Fruit fly (Drosophila melanogaster) whole organism, embryonic: ENCODE results near the gene Tet.

ENCODE experiments used
- Adf1 ChIP-seq: fragments of 200-800 bp; sonication (Bioruptor generic); IDR thresholded peaks from 2 replicates; pipeline ENCODE4 v1.3.6; 2022; ENCODE audit warnings: missing biosample characterization, missing genetic modification characterization
- B-H2 ChIP-seq: fragments of 200-800 bp; sonication (Bioruptor generic); optimal IDR thresholded peaks from 2 replicates; lab custom pipeline; 2018; ENCODE audit warnings: missing biosample characterization, mild to moderate bottlenecking, missing genetic modification characterization
- CG10209 ChIP-seq: fragments of 200-800 bp; sonication (Bioruptor generic); optimal IDR thresholded peaks from 3 replicates; lab custom pipeline; 2017; ENCODE audit warnings: missing biosample characterization, mild to moderate bottlenecking, missing genetic modification characterization, missing genetic modification reagents
- CG10321 ChIP-seq: fragments of 200-800 bp; sonication (Bioruptor generic); IDR thresholded peaks from 2 replicates; pipeline ENCODE4 v1.3.6; 2022; ENCODE audit warnings: missing biosample characterization, missing genetic modification characterization
- CG1233 ChIP-seq: fragments of 200-800 bp; sonication (Bioruptor generic); optimal IDR thresholded peaks from 4 replicates; lab custom pipeline; 2018; ENCODE audit warnings: missing biosample characterization, mild to moderate bottlenecking, missing genetic modification characterization
- CG15073 ChIP-seq: fragments of 200-800 bp; sonication (Bioruptor generic); optimal IDR thresholded peaks from 2 replicates; lab custom pipeline; 2016; ENCODE audit warnings: missing biosample characterization, missing genetic modification characterization
- CG15696 ChIP-seq: fragments of 200-800 bp; sonication (Bioruptor generic); optimal IDR thresholded peaks from 2 replicates; lab custom pipeline; 2019; ENCODE audit warnings: missing biosample characterization, mild to moderate bottlenecking, missing genetic modification characterization, moderate library complexity
- CG17829 ChIP-seq: fragments of 200-800 bp; optimal IDR thresholded peaks from 2 replicates; lab custom pipeline; 2019; ENCODE audit warnings: missing biosample characterization, mild to moderate bottlenecking, missing genetic modification characterization, moderate library complexity
- CG18011 ChIP-seq: fragments of 200-800 bp; sonication (Bioruptor generic); optimal IDR thresholded peaks from 2 replicates; lab custom pipeline; 2017; ENCODE audit warnings: missing biosample characterization, missing genetic modification characterization, mild to moderate bottlenecking, moderate library complexity, missing genotype
- CG18262 ChIP-seq: fragments of 200-800 bp; optimal IDR thresholded peaks from 3 replicates; lab custom pipeline; 2019; ENCODE audit warnings: missing biosample characterization, mild to moderate bottlenecking, missing genetic modification characterization, moderate library complexity
- CG18599 ChIP-seq: fragments of 200-800 bp; sonication (Bioruptor generic); optimal IDR thresholded peaks from 3 replicates; lab custom pipeline; 2017; ENCODE audit warnings: missing biosample characterization, missing genetic modification characterization, mild to moderate bottlenecking, moderate library complexity, missing genetic modification reagents
- CG2120 ChIP-seq: fragments of 200-800 bp; sonication (Bioruptor generic); optimal IDR thresholded peaks from 3 replicates; lab custom pipeline; 2016; ENCODE audit warnings: missing biosample characterization, missing genetic modification characterization
- CG2678 ChIP-seq: fragments of 200-800 bp; sonication (Bioruptor generic); optimal IDR thresholded peaks from 3 replicates; lab custom pipeline; 2019; ENCODE audit warnings: missing biosample characterization, mild to moderate bottlenecking, missing genetic modification characterization, moderate library complexity
- CG2712 ChIP-seq: fragments of 200-800 bp; optimal IDR thresholded peaks from 3 replicates; lab custom pipeline; 2019; ENCODE audit warnings: missing biosample characterization, mild to moderate bottlenecking, missing genetic modification characterization, moderate library complexity
- CG33557 ChIP-seq: fragments of 200-800 bp; sonication (Bioruptor generic); optimal IDR thresholded peaks from 2 replicates; lab custom pipeline; 2019; ENCODE audit warnings: missing biosample characterization, mild to moderate bottlenecking, missing genetic modification characterization, moderate library complexity
- CG3407 ChIP-seq: fragments of 200-800 bp; sonication (Bioruptor generic); optimal IDR thresholded peaks from 2 replicates; lab custom pipeline; 2018; ENCODE audit warnings: missing biosample characterization, mild to moderate bottlenecking, missing genetic modification characterization
- CG4282 ChIP-seq: fragments of 200-800 bp; sonication (Bioruptor generic); optimal IDR thresholded peaks from 2 replicates; lab custom pipeline; 2016; ENCODE audit warnings: missing biosample characterization, missing genetic modification characterization
- CG4404 ChIP-seq: fragments of 200-800 bp; sonication (Bioruptor generic); IDR thresholded peaks from 2 replicates; pipeline ENCODE4 v1.3.6; 2022; ENCODE audit warnings: missing biosample characterization, missing genetic modification characterization
- CG6254 ChIP-seq: fragments of 200-800 bp; sonication (Bioruptor generic); optimal IDR thresholded peaks from 3 replicates; lab custom pipeline; 2017; ENCODE audit warnings: mild to moderate bottlenecking, missing biosample characterization, missing genetic modification reagents, missing genetic modification characterization
- CG6272 ChIP-seq: fragments of 200-800 bp; sonication (Bioruptor generic); IDR thresholded peaks from 2 replicates; pipeline ENCODE4 v1.3.6; 2022; ENCODE audit warnings: missing biosample characterization, missing genetic modification characterization
- CG8765 ChIP-seq: fragments of 200-800 bp; sonication (Bioruptor generic); IDR thresholded peaks from 2 replicates; pipeline ENCODE4 v1.3.6; 2022; ENCODE audit warnings: missing biosample characterization, missing genetic modification characterization
- CG9727 ChIP-seq: fragments of 200-800 bp; sonication (Bioruptor generic); optimal IDR thresholded peaks from 3 replicates; lab custom pipeline; 2017; ENCODE audit warnings: missing biosample characterization, mild to moderate bottlenecking, missing genetic modification characterization
- CG9817 ChIP-seq: fragments of 200-800 bp; sonication (Bioruptor generic); optimal IDR thresholded peaks from 2 replicates; lab custom pipeline; 2018; ENCODE audit warnings: missing biosample characterization, mild to moderate bottlenecking, missing genetic modification characterization, moderate library complexity
- Chrac-16 ChIP-seq: fragments of 200-800 bp; sonication (Bioruptor generic); optimal IDR thresholded peaks from 3 replicates; lab custom pipeline; 2016; ENCODE audit warnings: missing biosample characterization, missing genetic modification characterization
- Doc3 ChIP-seq: fragments of 200-800 bp; sonication (Bioruptor generic); IDR thresholded peaks from 3 replicates; pipeline ENCODE4 v1.3.6; 2022; ENCODE audit warnings: missing biosample characterization, missing genetic modification characterization; ENCODE audit not compliant: partially characterized antibody
- ERR ChIP-seq: fragments of 200-800 bp; sonication (Bioruptor generic); optimal IDR thresholded peaks from 2 replicates; lab custom pipeline; 2016; ENCODE audit warnings: missing biosample characterization, missing genetic modification characterization
- HLH4C ChIP-seq: fragments of 200-800 bp; sonication (Bioruptor generic); IDR thresholded peaks from 3 replicates; pipeline ENCODE4 v1.3.6; 2022; ENCODE audit warnings: missing biosample characterization, missing genetic modification characterization; ENCODE audit not compliant: partially characterized antibody
- HLHmδ ChIP-seq: fragments of 200-800 bp; sonication (Bioruptor generic); optimal IDR thresholded peaks from 2 replicates; lab custom pipeline; 2018; ENCODE audit warnings: missing biosample characterization, mild to moderate bottlenecking, missing genetic modification characterization, moderate library complexity
- HmgD ChIP-seq: fragments of 200-800 bp; sonication (Bioruptor generic); optimal IDR thresholded peaks from 3 replicates; lab custom pipeline; 2016; ENCODE audit warnings: missing biosample characterization, missing genetic modification characterization
- Hmx ChIP-seq: fragments of 200-800 bp; sonication (Bioruptor generic); optimal IDR thresholded peaks from 2 replicates; lab custom pipeline; 2016; ENCODE audit warnings: missing biosample characterization, missing genetic modification characterization
- Med ChIP-seq: fragments of 200-800 bp; sonication (Bioruptor generic); peaks from one replicate; lab custom pipeline; 2016; ENCODE audit warnings: missing biosample characterization, missing genetic modification characterization, mild to moderate bottlenecking, inconsistent platforms, moderate library complexity
- Poxn ChIP-seq: fragments of 200-800 bp; sonication (Bioruptor generic); IDR thresholded peaks from 2 replicates; pipeline ENCODE4 v1.3.6; 2022; ENCODE audit warnings: missing biosample characterization, missing genetic modification characterization
- Rfx ChIP-seq: fragments of 200-800 bp; sonication (Bioruptor generic); IDR thresholded peaks from 2 replicates; pipeline ENCODE4 v1.3.6; 2022; ENCODE audit warnings: missing biosample characterization, missing genetic modification characterization
- Xrp1 ChIP-seq: fragments of 200-800 bp; sonication (Bioruptor generic); IDR thresholded peaks from 2 replicates; pipeline ENCODE4 v1.3.6; 2022; ENCODE audit warnings: missing biosample characterization, missing genetic modification characterization
- abd-A ChIP-seq: fragments of 200-800 bp; sonication (Bioruptor generic); optimal IDR thresholded peaks from 3 replicates; lab custom pipeline; 2019; ENCODE audit warnings: missing biosample characterization, mild to moderate bottlenecking, missing genetic modification characterization, moderate library complexity
- az2 ChIP-seq: fragments of 200-800 bp; sonication (Bioruptor generic); optimal IDR thresholded peaks from 3 replicates; lab custom pipeline; 2016; ENCODE audit warnings: missing biosample characterization, missing genetic modification characterization
- cato ChIP-seq: fragments of 200-800 bp; sonication (Bioruptor generic); optimal IDR thresholded peaks from 2 replicates; lab custom pipeline; 2016; ENCODE audit warnings: missing biosample characterization, missing genetic modification characterization, borderline replicate concordance
- chif ChIP-seq, 2 experiments: fragments of 200-800 bp; sonication (Bioruptor generic); optimal IDR thresholded peaks; 3 replicates each; lab custom pipeline; 2016; ENCODE audit warnings: missing biosample characterization in 2 of 2, missing genetic modification characterization in 2 of 2
- ftz-f1 ChIP-seq: fragments of 200-800 bp; sonication (Bioruptor generic); optimal IDR thresholded peaks from 2 replicates; lab custom pipeline; 2016; ENCODE audit warnings: missing biosample characterization, missing genetic modification characterization
- jigr1 ChIP-seq: fragments of 200-800 bp; sonication (Bioruptor generic); IDR thresholded peaks from 3 replicates; pipeline ENCODE4 v1.3.6; 2022; ENCODE audit warnings: missing biosample characterization, missing genetic modification characterization
- run ChIP-seq: fragments of 200-800 bp; sonication (Bioruptor generic); optimal IDR thresholded peaks from 3 replicates; lab custom pipeline; 2018; ENCODE audit warnings: missing biosample characterization, mild to moderate bottlenecking, missing genetic modification characterization
- scrt ChIP-seq: fragments of 200-800 bp; sonication (Bioruptor generic); optimal IDR thresholded peaks from 2 replicates; lab custom pipeline; 2018; ENCODE audit warnings: missing biosample characterization, mild to moderate bottlenecking, missing genetic modification characterization, moderate library complexity
- sens ChIP-seq: fragments of 200-800 bp; sonication (Bioruptor generic); peaks from one replicate; lab custom pipeline; 2016; ENCODE audit warnings: missing biosample characterization, missing genetic modification characterization
- sna ChIP-seq: fragments of 200-800 bp; sonication (Bioruptor generic); IDR thresholded peaks from 2 replicates; pipeline ENCODE4 v1.3.6; 2022; ENCODE audit warnings: missing biosample characterization, missing genetic modification characterization; ENCODE audit not compliant: partially characterized antibody
- sr ChIP-seq: fragments of 200-800 bp; sonication (Bioruptor generic); IDR thresholded peaks from 3 replicates; pipeline ENCODE4 v1.3.6; 2022; ENCODE audit warnings: missing biosample characterization, missing genetic modification characterization
- tio ChIP-seq: fragments of 200-800 bp; sonication (Bioruptor generic); optimal IDR thresholded peaks from 2 replicates; lab custom pipeline; 2017; ENCODE audit warnings: missing biosample characterization, missing genetic modification characterization, inconsistent platforms
- twi ChIP-seq: fragments of 200-800 bp; optimal IDR thresholded peaks from 2 replicates; lab custom pipeline; 2019; ENCODE audit warnings: missing biosample characterization, mild to moderate bottlenecking, missing genetic modification characterization, moderate library complexity
- vvl ChIP-seq: fragments of 200-800 bp; sonication (Bioruptor generic); IDR thresholded peaks from 2 replicates; pipeline ENCODE4 v1.3.6; 2022; ENCODE audit warnings: missing biosample characterization, missing genetic modification characterization
- yki ChIP-seq: fragments of >200 bp; optimal IDR thresholded peaks from 3 replicates; lab custom pipeline; 2018
- z ChIP-seq: fragments of 200-800 bp; sonication (Bioruptor generic); IDR thresholded peaks from 3 replicates; pipeline ENCODE4 v1.3.6; 2022; ENCODE audit warnings: missing biosample characterization, missing genetic modification characterization
- zf30C ChIP-seq: fragments of 200-800 bp; sonication (Bioruptor generic); optimal IDR thresholded peaks from 3 replicates; lab custom pipeline; 2018; ENCODE audit warnings: missing biosample characterization, mild to moderate bottlenecking, missing genetic modification characterization

The Tet gene

dm6 chr3L:2854620-2855019 is 24.3 kb downstream of the Tet start:
- peak; percentile 66 for TF ChIP-seq Med (GFP tag; lab: Kevin White, UChicago)
- no peak for TF ChIP-seq CG2120 (GFP tag; lab: Kevin White, UChicago)
- TF ChIP-seq CG18011 (GFP tag; lab: Kevin White, UChicago): no peak
- TF ChIP-seq Poxn (GFP tag; lab: Robert Waterston, UW): no peak
- TF ChIP-seq scrt (GFP tag; lab: Kevin White, UChicago): peak; percentile 81
- TF ChIP-seq Adf1: no peak
- no peak for TF ChIP-seq CG3407
- peak; percentile 3 for TF ChIP-seq CG18599 (GFP tag; lab: Kevin White, UChicago)
- no peak for TF ChIP-seq CG4282
- TF ChIP-seq CG8765: no peak
- TF ChIP-seq abd-A (tag; lab: Kevin White, UChicago): peak; percentile 84
- no peak for TF ChIP-seq CG1233 (GFP tag; lab: Kevin White, UChicago)
- no peak for TF ChIP-seq CG2712
- TF ChIP-seq CG2678 (tag; lab: Kevin White, UChicago): no peak
- TF ChIP-seq B-H2 (GFP tag; lab: Kevin White, UChicago): no peak
- no peak for TF ChIP-seq ERR (GFP tag; lab: Kevin White, UChicago)
- TF ChIP-seq cato (GFP tag; lab: Kevin White, UChicago): no peak
- TF ChIP-seq CG9817: no peak
- no peak for TF ChIP-seq HLH4C (GFP tag; lab: Robert Waterston, UW)
- no peak for TF ChIP-seq CG15073
- no peak for TF ChIP-seq CG6272 (GFP tag; lab: Robert Waterston, UW)

DNA sequence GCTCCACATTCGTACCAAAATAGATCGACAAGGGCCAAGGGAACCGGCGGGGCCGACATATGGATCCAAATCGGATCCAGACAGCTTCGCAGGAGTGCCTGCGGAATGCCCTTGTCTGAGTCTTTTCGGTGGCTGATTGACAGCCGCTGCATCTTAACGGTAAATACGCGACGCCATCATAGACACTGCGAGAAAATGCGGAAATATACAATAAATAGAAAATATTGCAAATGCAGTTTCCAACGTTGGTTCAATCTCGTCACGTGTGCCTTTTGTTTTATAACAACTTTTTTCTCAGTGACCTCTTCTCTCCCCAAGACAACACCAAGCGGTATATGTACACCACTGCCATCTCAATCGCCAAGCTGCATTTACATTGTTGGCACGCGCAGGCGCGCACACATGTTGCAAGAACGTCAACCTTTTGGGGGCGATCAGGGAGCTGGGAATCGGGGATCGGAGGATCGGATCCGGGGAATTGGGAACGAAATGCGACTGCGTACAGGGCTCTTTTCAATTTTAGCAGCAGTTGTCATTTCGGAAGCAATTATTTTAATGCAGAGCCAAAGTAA is 26.1 kb downstream of the Tet start:
- TF ChIP-seq twi (tag; lab: Kevin White, UChicago) (peak; percentile 81), z (GFP tag; lab: Robert Waterston, UW) (peak; percentile 35; the same call in 1 of the 3 replicates), CG2712 (peak; percentile 9), HmgD (no peak), CG15696 (tag; lab: Kevin White, UChicago) (peak; percentile 4), az2 (GFP tag; lab: Kevin White, UChicago) (no peak), Chrac-16 (GFP tag; lab: Kevin White, UChicago) (no peak), sens (GFP tag; lab: Kevin White, UChicago) (peak; percentile 69), CG4404 (GFP tag; lab: Robert Waterston, UW) (0 out of 2 replicates have a peak, but pooled peaks have one; percentile 16), CG18262 (tag; lab: Kevin White, UChicago) (peak; percentile 23), Med (GFP tag; lab: Kevin White, UChicago) (peak; percentile 48), Doc3 (no peak), HLHmδ (GFP tag; lab: Kevin White, UChicago) (peak; percentile 92), Hmx (GFP tag; lab: Kevin White, UChicago) (no peak), CG10209 (GFP tag; lab: Kevin White, UChicago) (no peak), Rfx (no peak), yki (lab: Kevin White, UChicago) (no peak), ftz-f1 (GFP tag; lab: Kevin White, UChicago) (no peak), CG33557 (GFP tag; lab: Kevin White, UChicago) (peak; percentile 26), CG6272 (GFP tag; lab: Robert Waterston, UW) (no peak), CG10321 (no peak), chif (GFP tag; optimal IDR thresholded peaks at IDR 0.05; lab: Kevin White, UChicago) (no peak), CG17829 (tag; lab: Kevin White, UChicago) (peak; percentile 16), vvl (GFP tag; lab: Robert Waterston, UW) (no peak), zf30C (GFP tag; lab: Kevin White, UChicago) (peak; percentile 80), run (tag; lab: Kevin White, UChicago) (no peak), CG6254 (GFP tag; lab: Kevin White, UChicago) (no peak), Xrp1 (0 out of 2 replicates have a peak, but pooled peaks have one; percentile 30), tio (GFP tag; lab: Kevin White, UChicago) (no peak), CG9727 (GFP tag; lab: Kevin White, UChicago) (peak; percentile 5), sr (GFP tag; lab: Robert Waterston, UW) (no peak), sna (GFP tag; lab: Robert Waterston, UW) (no peak), jigr1 (GFP tag; lab: Robert Waterston, UW) (no peak)
